Fruit fly (Drosophila melanogaster): Measurements from ENCODE around the gene CG14314.

The CG14314 gene

DNA sequence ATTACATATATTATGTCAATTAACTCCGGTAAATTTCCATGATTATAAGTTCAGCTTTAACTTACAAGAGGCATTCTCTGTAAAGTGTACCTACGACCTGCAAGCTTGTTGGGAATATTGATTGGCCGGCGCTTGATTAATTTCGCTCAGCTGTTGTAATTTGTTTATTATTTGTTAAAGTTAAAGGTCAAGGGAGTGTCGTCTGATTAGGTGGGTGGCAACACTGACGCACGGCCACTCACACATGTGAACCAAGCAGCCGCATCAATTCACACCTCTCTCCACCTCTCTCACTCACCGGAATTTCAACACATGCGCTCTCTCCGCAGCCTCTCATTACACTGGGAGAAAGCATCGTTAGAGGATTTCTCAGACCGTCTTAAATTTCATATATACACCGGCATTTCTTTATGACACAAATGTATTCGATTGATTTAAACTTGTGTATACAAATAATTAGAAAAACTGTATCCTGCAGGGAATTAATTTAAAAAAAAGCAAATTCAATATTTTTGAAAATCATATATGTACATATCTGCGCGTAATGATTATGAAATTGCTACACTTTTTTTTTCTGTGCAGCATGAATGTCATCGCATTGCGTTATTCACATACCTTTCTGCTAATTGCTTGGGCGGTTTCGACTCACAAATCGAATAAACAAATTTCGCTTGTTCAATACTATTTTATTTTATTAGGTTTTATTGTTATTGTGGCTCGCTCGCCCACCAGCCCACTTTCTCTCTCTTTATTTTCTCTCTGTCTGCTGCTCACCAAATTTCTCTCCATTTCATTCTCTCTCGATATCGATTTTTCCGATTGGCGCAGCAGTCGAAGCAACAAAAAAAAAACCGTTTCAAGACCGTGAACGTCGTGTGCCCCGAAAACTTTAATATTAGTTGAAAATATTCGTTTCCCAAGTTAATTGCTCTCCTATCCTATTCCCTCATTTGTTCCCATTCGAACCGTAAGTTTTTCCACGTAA, 43.7 kb upstream of the CG14314 start (continued):
- peak; percentile 14 to 69 for TF ChIP-seq insv (GFP tag; optimal IDR thresholded peaks at IDR 0.05)
- TF ChIP-seq salm (tag; optimal IDR thresholded peaks at IDR 0.05): peak; percentile 91
- peak; percentile 84 for TF ChIP-seq CG5180 (GFP tag; optimal IDR thresholded peaks at IDR 0.05)
- TF ChIP-seq bsh (GFP tag; optimal IDR thresholded peaks at IDR 0.05): peak; percentile 85 to 96
- TF ChIP-seq sim (GFP tag; IDR thresholded peaks at IDR 0.05): no peak
- TF ChIP-seq CG7357 (GFP tag; IDR thresholded peaks at IDR 0.05): peak; percentile 81
- TF ChIP-seq CG7786 (GFP tag; optimal IDR thresholded peaks at IDR 0.05): peak; percentile 88
- peak; percentile 95 for TF ChIP-seq Hmr (GFP tag; optimal IDR thresholded peaks at IDR 0.05)
- TF ChIP-seq CG7839 (tag; optimal IDR thresholded peaks at IDR 0.05): peak; percentile 95
- no peak; the same call in 1 of the 3 replicates for TF ChIP-seq CG6175 (GFP tag; IDR thresholded peaks at IDR 0.05)
- peak; percentile 95 for TF ChIP-seq CG12391 (tag; optimal IDR thresholded peaks at IDR 0.05)
- peak; percentile 86 to 92 for TF ChIP-seq Pdp1 (GFP tag; optimal IDR thresholded peaks at IDR 0.05)
- TF ChIP-seq ase (GFP tag; IDR thresholded peaks at IDR 0.05): peak; percentile 82
- TF ChIP-seq bab2 (GFP tag; optimal IDR thresholded peaks at IDR 0.05): peak; percentile 92
- TF ChIP-seq twi (tag; optimal IDR thresholded peaks at IDR 0.05): peak; percentile 86
- TF ChIP-seq luna (GFP tag; optimal IDR thresholded peaks at IDR 0.05): peak; percentile 52
- peak; percentile 84 for TF ChIP-seq CG2202 (tag; optimal IDR thresholded peaks at IDR 0.05)
- peak; percentile 71 for TF ChIP-seq trh (GFP tag; optimal IDR thresholded peaks at IDR 0.05)
- peak; percentile 78 for TF ChIP-seq ac (GFP tag; optimal IDR thresholded peaks at IDR 0.05)
- peak; percentile 78 for TF ChIP-seq Aef1 (GFP tag; IDR thresholded peaks at IDR 0.05)
- peak; percentile 71; the same call in 2 of the 3 replicates for TF ChIP-seq CG11560 (tag; IDR thresholded peaks at IDR 0.05)
- no peak for TF ChIP-seq Sin3A (optimal IDR thresholded peaks at IDR 0.05)
- TF ChIP-seq knrl (GFP tag; IDR thresholded peaks at IDR 0.05; ENCODE audit: partially characterized antibody): no peak
- TF ChIP-seq CG8944 (GFP tag; optimal IDR thresholded peaks at IDR 0.05): peak; percentile 87
- TF ChIP-seq CG4328 (GFP tag; optimal IDR thresholded peaks at IDR 0.05): peak; percentile 91
- peak; percentile 89 for TF ChIP-seq CG15011 (GFP tag; optimal IDR thresholded peaks at IDR 0.05)
- peak; percentile 97 for TF ChIP-seq CG2678 (tag; optimal IDR thresholded peaks at IDR 0.05)
- TF ChIP-seq ci (GFP tag; IDR thresholded peaks at IDR 0.05): peak; percentile 93
- no peak for TF ChIP-seq Bgb (GFP tag; IDR thresholded peaks at IDR 0.05; ENCODE audit: partially characterized antibody)
- TF ChIP-seq seq (GFP tag; IDR thresholded peaks at IDR 0.05): peak; percentile 88
- peak; percentile 61 for TF ChIP-seq cg (GFP tag; optimal IDR thresholded peaks at IDR 0.05)
- peak; percentile 94 for TF ChIP-seq zen (tag; optimal IDR thresholded peaks at IDR 0.05)
- TF ChIP-seq CG1647 (GFP tag; optimal IDR thresholded peaks at IDR 0.05): peak; percentile 81
- peak; percentile 81; the same call in 2 of the 3 replicates for TF ChIP-seq ken (GFP tag; IDR thresholded peaks at IDR 0.05)
- peak; percentile 94 for TF ChIP-seq PHDP (tag; optimal IDR thresholded peaks at IDR 0.05)
- peak; percentile 92 for TF ChIP-seq HLH54F (GFP tag; optimal IDR thresholded peaks at IDR 0.05)
- peak; percentile 96 for TF ChIP-seq CG11504 (tag; optimal IDR thresholded peaks at IDR 0.05)
- peak in 1 of 2 experiments; percentile 62 for TF ChIP-seq crp (GFP tag; optimal IDR thresholded peaks at IDR 0.05)
- TF ChIP-seq Antp (GFP tag; optimal IDR thresholded peaks at IDR 0.05): peak; percentile 83
- TF ChIP-seq Xrp1 (GFP tag; IDR thresholded peaks at IDR 0.05): peak; percentile 93
- peak; percentile 56 for TF ChIP-seq TFAM (GFP tag; optimal IDR thresholded peaks at IDR 0.05)
- TF ChIP-seq hkb (optimal IDR thresholded peaks at IDR 0.05): no peak
- peak; percentile 90 for TF ChIP-seq hkb (GFP tag; IDR thresholded peaks at IDR 0.05)
- TF ChIP-seq Dp (GFP tag; optimal IDR thresholded peaks at IDR 0.05): peak; percentile 16
- TF ChIP-seq CG10366 (GFP tag; IDR thresholded peaks at IDR 0.05): peak; percentile 82
- peak; percentile 96 for TF ChIP-seq gem (tag; optimal IDR thresholded peaks at IDR 0.05)
- peak; percentile 73 for TF ChIP-seq gsb (GFP tag; IDR thresholded peaks at IDR 0.05)
- peak; percentile 65; the same call in 1 of the 3 replicates for TF ChIP-seq CG2199 (GFP tag; IDR thresholded peaks at IDR 0.05)

All from whole organism, embryonic.